Worm (Caenorhabditis elegans): Measurements from ENCODE around the gene mltn-10.

Gene mltn-10

ce11 chrII:14632823-14633222, 10.0 kb downstream of the mltn-10 start, which contains the start of gene C38C6.3:
Gene C38C6.3 (plus strand): TSS chrII:14633123.
- TF ChIP-seq egl-44 (GFP tag; IDR thresholded peaks at IDR 0.05), result no peak
- no peak for TF ChIP-seq repo-1 (tag; optimal IDR thresholded peaks at IDR 0.05)
- TF ChIP-seq hmg-1.2 (GFP tag; IDR thresholded peaks at IDR 0.05), result no peak
- TF ChIP-seq nhr-120 (GFP tag; IDR thresholded peaks at IDR 0.05), result no peak
- TF ChIP-seq ets-4 (GFP tag; optimal IDR thresholded peaks at IDR 0.05), result no peak
- no peak for TF ChIP-seq hlh-12 (tag; optimal IDR thresholded peaks at IDR 0.05)
- no peak for TF ChIP-seq nhr-27 (tag; optimal IDR thresholded peaks at IDR 0.05)
- TF ChIP-seq B0035.1 (tag; optimal IDR thresholded peaks at IDR 0.05), result no peak
- TF ChIP-seq hrde-1 (tag; optimal IDR thresholded peaks at IDR 0.05; ENCODE audit: borderline replicate concordance), result no peak
- TF ChIP-seq snpc-4 (GFP tag; optimal IDR thresholded peaks at IDR 0.05), result no peak
- no peak for TF ChIP-seq snpc-4 (tag; optimal IDR thresholded peaks at IDR 0.05)
- no peak for TF ChIP-seq attf-6 (GFP tag; IDR thresholded peaks at IDR 0.05)
- no peak for TF ChIP-seq ztf-26 (tag; optimal IDR thresholded peaks at IDR 0.05)
- no peak for TF ChIP-seq hlh-26 (GFP tag; conservative IDR thresholded peaks at IDR 0.05)
- TF ChIP-seq T26A5.8 (tag; optimal IDR thresholded peaks at IDR 0.05), result no peak
- TF ChIP-seq madf-6 (GFP tag; IDR thresholded peaks at IDR 0.05), result no peak
- no peak for TF ChIP-seq nhr-80 (tag; optimal IDR thresholded peaks at IDR 0.05)
- TF ChIP-seq ZK185.1 (tag; optimal IDR thresholded peaks at IDR 0.05; ENCODE audit: poor library complexity, severe bottlenecking), result no peak

ce11 chrII:14634042-14634441, 11.2 kb downstream of the mltn-10 start:
- TF ChIP-seq tlf-1 (GFP tag; optimal IDR thresholded peaks at IDR 0.05), result no peak
- peak; percentile 66 for TF ChIP-seq zfh-2 (GFP tag; conservative IDR thresholded peaks at IDR 0.05)

- TF ChIP-seq gei-17 (GFP tag; optimal IDR thresholded peaks at IDR 0.05) (no peak), ZK185.1 (tag; optimal IDR thresholded peaks at IDR 0.05; ENCODE audit: poor library complexity, severe bottlenecking) (peak; percentile 32), snpc-3.4 (tag; optimal IDR thresholded peaks at IDR 0.05) (no peak), F57C9.4 (tag; optimal IDR thresholded peaks at IDR 0.05) (no peak), tlf-1 (GFP tag; optimal IDR thresholded peaks at IDR 0.05) (no peak), chd-7 (tag; optimal IDR thresholded peaks at IDR 0.05) (no peak), lsy-27 (tag; optimal IDR thresholded peaks at IDR 0.05; ENCODE audit: borderline replicate concordance, insufficient read depth) (no peak), ekl-4 (GFP tag; IDR thresholded peaks at IDR 0.05) (no peak), F23B12.7 (tag; optimal IDR thresholded peaks at IDR 0.05; ENCODE audit: insufficient read depth) (no peak), lin-35 (GFP tag; optimal IDR thresholded peaks at IDR 0.05) (peak in 1 of 3 experiments; percentile 48), bed-1 (GFP tag; IDR thresholded peaks at IDR 0.05) (no peak), F33H1.4 (GFP tag; IDR thresholded peaks at IDR 0.05) (no peak), D2030.7 (GFP tag; IDR thresholded peaks at IDR 0.05) (peak; percentile 16; the same call in 1 of the 2 replicates), sptf-2 (GFP tag; optimal IDR thresholded peaks at IDR 0.05) (no peak), B0336.3 (GFP tag; IDR thresholded peaks at IDR 0.05) (no peak), cebp-1 (GFP tag; IDR thresholded peaks at IDR 0.05) (no peak), cebp-1 (tag; optimal IDR thresholded peaks at IDR 0.05) (no peak), F22D6.2 (tag; optimal IDR thresholded peaks at IDR 0.05) (no peak), rcor-1 (GFP tag; IDR thresholded peaks at IDR 0.05) (no peak), tbx-9 (tag; optimal IDR thresholded peaks at IDR 0.05; ENCODE audit: borderline replicate concordance) (no peak), unc-130 (GFP tag; optimal IDR thresholded peaks at IDR 0.05) (no peak), Y53G8AR.9 (GFP tag; conservative IDR thresholded peaks at IDR 0.05) (no peak), mxl-1 (tag; optimal IDR thresholded peaks at IDR 0.05) (no peak), ztf-25 (GFP tag; IDR thresholded peaks at IDR 0.05) (peak; percentile 68; the same call in 1 of the 2 replicates), attf-6 (GFP tag; IDR thresholded peaks at IDR 0.05) (no peak), zim-3 (tag; optimal IDR thresholded peaks at IDR 0.05) (no peak), ztf-22 (GFP tag; optimal IDR thresholded peaks at IDR 0.05) (no peak), let-526 (GFP tag; IDR thresholded peaks at IDR 0.05) (no peak), nhr-27 (tag; optimal IDR thresholded peaks at IDR 0.05) (no peak), nhr-80 (tag; optimal IDR thresholded peaks at IDR 0.05) (no peak), ztf-6 (GFP tag; IDR thresholded peaks at IDR 0.05) (no peak)
Observed at ce11 chrII:14635179-14635578, 12.3 kb downstream of the mltn-10 start.

Measured in whole organism, young adult.